Fruit fly (Drosophila melanogaster): ENCODE results near the gene Cpr78Cc.

Cpr78Cc gene

DNA sequence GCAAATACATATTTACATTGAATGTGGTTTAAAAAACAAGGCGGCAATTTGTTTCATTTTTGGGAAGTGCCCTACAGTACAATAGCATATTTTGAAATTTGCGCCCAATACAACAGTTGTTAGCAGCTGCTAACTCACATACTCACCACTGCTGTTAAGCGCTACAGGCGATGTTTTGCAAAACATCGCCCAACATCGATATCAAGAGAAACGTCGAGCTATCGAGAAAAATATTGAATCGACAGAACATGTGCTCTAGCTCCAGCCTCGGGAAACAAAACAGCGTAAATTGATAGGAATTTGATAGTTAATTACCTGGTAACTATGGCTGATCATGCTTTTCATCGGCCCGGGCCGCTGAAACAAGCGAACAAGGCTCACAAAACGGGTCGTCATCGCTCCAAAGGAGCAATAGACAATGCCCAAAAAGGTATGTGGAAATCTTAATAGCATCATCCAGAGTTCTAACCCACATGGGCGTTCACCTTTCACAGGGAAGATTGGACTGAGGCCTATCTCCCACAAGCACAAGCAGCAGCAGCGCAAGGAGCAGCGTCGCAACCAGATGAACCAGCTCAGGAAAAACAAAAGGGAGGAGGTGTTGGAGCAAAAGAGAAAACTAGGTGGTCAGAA, 34.7 kb downstream of the Cpr78Cc start, which contains the start of gene Tsr1 (continued):
- TF ChIP-seq Sry-δ (GFP tag; optimal IDR thresholded peaks at IDR 0.05) (peak; percentile 74), NK7.1 (GFP tag; optimal IDR thresholded peaks at IDR 0.05) (no peak), CG8388 (GFP tag; optimal IDR thresholded peaks at IDR 0.05) (no peak), CTCF (GFP tag; optimal IDR thresholded peaks at IDR 0.05) (peak; percentile 12), Hmx (GFP tag; optimal IDR thresholded peaks at IDR 0.05) (no peak), her (GFP tag; optimal IDR thresholded peaks at IDR 0.05) (peak; percentile 39), D19A (tag; optimal IDR thresholded peaks at IDR 0.05) (no peak), gem (tag; optimal IDR thresholded peaks at IDR 0.05) (no peak), Hsf (GFP tag; optimal IDR thresholded peaks at IDR 0.05) (no peak), CG1602 (GFP tag; optimal IDR thresholded peaks at IDR 0.05) (no peak), CG14965 (GFP tag; optimal IDR thresholded peaks at IDR 0.05; ENCODE audit: borderline replicate concordance) (no peak), CG2116 (GFP tag; optimal IDR thresholded peaks at IDR 0.05) (peak; percentile 68), h (optimal IDR thresholded peaks at IDR 0.05) (no peak), pho (GFP tag; optimal IDR thresholded peaks at IDR 0.05) (no peak), Gsc (GFP tag; IDR thresholded peaks at IDR 0.05) (no peak), ttk (GFP tag; IDR thresholded peaks at IDR 0.05) (no peak), Antp (GFP tag; optimal IDR thresholded peaks at IDR 0.05) (no peak), mld (GFP tag; IDR thresholded peaks at IDR 0.05; ENCODE audit: partially characterized antibody) (peak; percentile 82), dysf (GFP tag; IDR thresholded peaks at IDR 0.05) (no peak), Dfd (GFP tag; optimal IDR thresholded peaks at IDR 0.05) (no peak), Sox100B (GFP tag; optimal IDR thresholded peaks at IDR 0.05) (no peak), trh (GFP tag; optimal IDR thresholded peaks at IDR 0.05) (no peak), CG4328 (GFP tag; optimal IDR thresholded peaks at IDR 0.05) (no peak), pan (optimal IDR thresholded peaks at IDR 0.05) (no peak), pan (GFP tag; optimal IDR thresholded peaks at IDR 0.05 in 1 of 2, IDR thresholded peaks at IDR 0.05 in 1 of 2) (no peak), tio (GFP tag; optimal IDR thresholded peaks at IDR 0.05) (no peak), CG16813 (GFP tag; IDR thresholded peaks at IDR 0.05; ENCODE audit: partially characterized antibody) (peak; percentile 81), croc (GFP tag; conservative IDR thresholded peaks at IDR 0.05) (no peak), CG4404 (GFP tag; IDR thresholded peaks at IDR 0.05) (no peak), CG1233 (GFP tag; optimal IDR thresholded peaks at IDR 0.05) (no peak), CG8924 (tag; optimal IDR thresholded peaks at IDR 0.05) (no peak), corto (GFP tag; optimal IDR thresholded peaks at IDR 0.05) (no peak), sima (GFP tag; optimal IDR thresholded peaks at IDR 0.05) (no peak), CG10209 (GFP tag; optimal IDR thresholded peaks at IDR 0.05) (no peak), CG7987 (GFP tag; optimal IDR thresholded peaks at IDR 0.05) (no peak), jumu (GFP tag; optimal IDR thresholded peaks at IDR 0.05) (no peak), Atf-2 (GFP tag; optimal IDR thresholded peaks at IDR 0.05) (no peak), Dll (GFP tag; IDR thresholded peaks at IDR 0.05; ENCODE audit: partially characterized antibody) (peak; percentile 88), cad (GFP tag; optimal IDR thresholded peaks at IDR 0.05) (no peak), Ravus (GFP tag; IDR thresholded peaks at IDR 0.05) (no peak), Scr (GFP tag; IDR thresholded peaks at IDR 0.05; ENCODE audit: partially characterized antibody) (peak; percentile 89), CG9609 (GFP tag; optimal IDR thresholded peaks at IDR 0.05) (no peak), HLHmδ (GFP tag; optimal IDR thresholded peaks at IDR 0.05) (no peak), bcd (GFP tag; optimal IDR thresholded peaks at IDR 0.05) (no peak), trem (tag; optimal IDR thresholded peaks at IDR 0.05) (peak; percentile 47), CG17186 (GFP tag; optimal IDR thresholded peaks at IDR 0.05) (peak; percentile 88), MESR4 (GFP tag; optimal IDR thresholded peaks at IDR 0.05) (peak; percentile 81), CG13424 (tag; optimal IDR thresholded peaks at IDR 0.05) (no peak), CG34224 (GFP tag; IDR thresholded peaks at IDR 0.05; ENCODE audit: partially characterized antibody) (peak; percentile 94), CG4707 (GFP tag; optimal IDR thresholded peaks at IDR 0.05) (no peak), ems (GFP tag; optimal IDR thresholded peaks at IDR 0.05) (no peak), Rfx (GFP tag; IDR thresholded peaks at IDR 0.05) (peak; percentile 14; the same call in 1 of the 2 replicates)
